Worm (Caenorhabditis elegans): ENCODE results near the gene srh-237.

DNA sequence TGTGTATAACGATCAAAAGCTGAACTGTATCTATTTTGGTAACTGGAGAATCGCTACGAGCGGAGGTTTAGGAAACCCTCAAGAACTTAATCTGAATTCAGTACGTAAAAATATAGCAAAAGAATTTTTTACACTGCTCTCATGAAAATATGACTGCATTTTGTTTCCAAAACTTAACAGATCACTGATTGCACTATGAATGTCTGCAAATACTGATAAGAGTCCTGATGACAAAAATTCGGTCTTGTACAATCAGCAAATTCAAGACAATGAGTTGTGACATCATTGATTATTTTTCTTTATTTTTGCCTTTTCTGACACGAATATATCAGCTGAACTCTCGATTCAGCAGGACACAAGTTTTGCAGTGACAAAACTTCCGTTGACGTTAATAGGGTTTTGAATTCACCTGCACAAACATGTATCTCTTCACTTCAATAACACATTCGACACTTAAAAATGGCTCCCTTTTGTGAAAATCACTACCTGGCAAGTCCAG, at the start of gene srh-237:
- TF ChIP-seq flt-1 (GFP tag; IDR thresholded peaks at IDR 0.05) (no peak), klf-2 (GFP tag; conservative IDR thresholded peaks at IDR 0.05) (no peak), cog-1 (tag; optimal IDR thresholded peaks at IDR 0.05) (no peak), T22C8.4 (GFP tag; IDR thresholded peaks at IDR 0.05) (no peak), ztf-23 (GFP tag; IDR thresholded peaks at IDR 0.05) (no peak), ref-1 (GFP tag; conservative IDR thresholded peaks at IDR 0.05) (no peak), tab-1 (GFP tag; IDR thresholded peaks at IDR 0.05) (no peak), med-1 (GFP tag; optimal IDR thresholded peaks at IDR 0.05; ENCODE audit: insufficient read depth) (no peak)
